Worm (Caenorhabditis elegans): ENCODE results near the gene str-228.

ce11 chrV:3546517-3546916, 36.5 kb downstream of the str-228 start, which contains the start of gene srbc-68:
- TF ChIP-seq him-1 (tag; optimal IDR thresholded peaks at IDR 0.05) (no peak), W03F9.2 (tag; optimal IDR thresholded peaks at IDR 0.05) (no peak), dao-5 (tag; optimal IDR thresholded peaks at IDR 0.05) (no peak)
